Fruit fly (Drosophila melanogaster) whole organism, prepupa: ENCODE measurements around the gene CG6254.
A peak's percentile ranks its signal among the peaks of the same experiment; 100 is the strongest.

Experiments used
- CG11902 ChIP-seq: fragments of 200-800 bp; sonication (Bioruptor generic); optimal IDR thresholded peaks from 3 replicates; lab custom pipeline; 2016; ENCODE audit warnings: missing biosample characterization, missing genetic modification characterization
- CG16779 ChIP-seq: fragments of 200-800 bp; sonication (Bioruptor generic); optimal IDR thresholded peaks from 3 replicates; lab custom pipeline; 2017; ENCODE audit warnings: missing biosample characterization, mild to moderate bottlenecking, missing genetic modification characterization
- CG31627 ChIP-seq: fragments of 200-800 bp; sonication (Bioruptor generic); optimal IDR thresholded peaks from 3 replicates; lab custom pipeline; 2016; ENCODE audit warnings: missing biosample characterization, missing genetic modification characterization
- Hr39 ChIP-seq: fragments of 200-800 bp; sonication (Bioruptor generic); optimal IDR thresholded peaks from 2 replicates; lab custom pipeline; 2016; ENCODE audit warnings: missing biosample characterization, missing genetic modification characterization
- Hr4 ChIP-seq: fragments of 200-800 bp; sonication (Bioruptor generic); optimal IDR thresholded peaks from 3 replicates; lab custom pipeline; 2016; ENCODE audit warnings: missing biosample characterization, missing genetic modification characterization
- fd85E ChIP-seq: fragments of 200-800 bp; sonication (Bioruptor generic); optimal IDR thresholded peaks from 3 replicates; lab custom pipeline; 2016; ENCODE audit warnings: missing biosample characterization, missing genetic modification characterization

DNA sequence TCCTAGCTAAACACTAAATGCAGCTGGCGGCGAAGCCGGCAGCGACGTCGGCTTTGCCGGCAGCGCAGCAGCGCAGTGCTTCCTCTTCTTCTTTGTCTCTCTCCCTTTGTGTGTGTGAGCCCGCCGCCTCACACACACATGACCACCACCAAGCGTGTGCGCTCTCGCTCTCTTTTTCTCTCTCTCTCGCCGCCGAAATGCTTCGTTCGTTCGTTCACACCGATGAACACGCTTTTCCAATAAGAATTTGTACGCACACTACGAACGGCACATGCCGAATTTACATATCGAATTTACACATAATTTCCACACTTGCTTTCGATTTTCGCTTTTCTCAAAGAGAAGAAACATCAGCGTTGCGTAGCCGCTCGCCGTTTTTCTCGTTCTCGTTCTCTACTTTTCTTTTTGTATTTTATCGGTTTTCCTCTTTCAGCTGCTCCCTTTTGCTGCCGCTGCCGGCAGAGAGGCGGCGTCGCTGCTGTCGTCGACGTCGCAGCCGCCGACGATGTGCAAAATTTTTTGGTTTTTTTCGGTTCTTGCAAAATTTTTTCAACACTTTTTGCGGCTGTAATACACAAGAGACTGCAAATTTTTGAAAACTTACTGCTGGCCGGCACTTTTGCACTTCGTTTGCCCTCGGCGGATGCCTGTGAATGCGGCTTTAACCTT, 51.8 kb downstream of the CG6254 start:
- TF ChIP-seq Hr4 (GFP tag; lab: Kevin White, UChicago) (no peak), CG16779 (tag; lab: Kevin White, UChicago) (peak; percentile 40), fd85E (GFP tag; lab: Kevin White, UChicago) (peak; percentile 35), CG31627 (GFP tag; lab: Kevin White, UChicago) (no peak), CG11902 (GFP tag; lab: Kevin White, UChicago) (no peak), Hr39 (GFP tag; lab: Kevin White, UChicago) (no peak)
